Fruit fly (Drosophila melanogaster) whole organism, embryonic: Measurements from ENCODE around the gene pix.

ENCODE experiments used
- ATbp ChIP-seq: fragments of 200-800 bp; sonication (Bioruptor generic); optimal IDR thresholded peaks from 2 replicates; lab custom pipeline; 2017; ENCODE audit warnings: missing biosample characterization, mild to moderate bottlenecking, missing genetic modification characterization, missing genetic modification reagents
- Atf6 ChIP-seq: fragments of 200-800 bp; sonication (Bioruptor generic); IDR thresholded peaks from 2 replicates; pipeline ENCODE4 v1.3.6; 2022; ENCODE audit warnings: missing biosample characterization, missing genetic modification characterization
- CG10959 ChIP-seq: fragments of 200-800 bp; sonication (Bioruptor generic); IDR thresholded peaks from 2 replicates; pipeline ENCODE4 v1.3.6; 2022; ENCODE audit warnings: missing biosample characterization, missing genetic modification characterization
- CG11456 ChIP-seq: fragments of 200-800 bp; sonication (Bioruptor generic); IDR thresholded peaks from 3 replicates; pipeline ENCODE4 v1.3.6; 2022; ENCODE audit warnings: missing biosample characterization, missing genetic modification characterization
- CG11695 ChIP-seq: fragments of 200-800 bp; sonication (Bioruptor generic); IDR thresholded peaks from 3 replicates; pipeline ENCODE4 v1.3.6; 2022; ENCODE audit warnings: missing biosample characterization, missing genetic modification characterization
- CG11723 ChIP-seq: fragments of 200-800 bp; sonication (Bioruptor generic); optimal IDR thresholded peaks from 2 replicates; lab custom pipeline; 2017; ENCODE audit warnings: missing biosample characterization, mild to moderate bottlenecking, missing genetic modification characterization
- CG14014 ChIP-seq: fragments of 200-800 bp; sonication (Bioruptor generic); IDR thresholded peaks from 2 replicates; pipeline ENCODE4 v1.3.6; 2022; ENCODE audit warnings: missing biosample characterization, missing genetic modification characterization
- CG15011 ChIP-seq: fragments of 200-800 bp; sonication (Bioruptor generic); optimal IDR thresholded peaks from 3 replicates; lab custom pipeline; 2018; ENCODE audit warnings: missing biosample characterization, mild to moderate bottlenecking, missing genetic modification characterization
- CG16815 ChIP-seq: fragments of 200-800 bp; sonication (Bioruptor generic); optimal IDR thresholded peaks from 3 replicates; lab custom pipeline; 2017; ENCODE audit warnings: missing biosample characterization, mild to moderate bottlenecking, missing genetic modification characterization
- CG32767 ChIP-seq: fragments of 200-800 bp; sonication (Bioruptor generic); IDR thresholded peaks from 2 replicates; pipeline ENCODE4 v1.3.6; 2022; ENCODE audit warnings: missing biosample characterization, missing genetic modification characterization
- CG3407 ChIP-seq: fragments of 200-800 bp; sonication (Bioruptor generic); optimal IDR thresholded peaks from 2 replicates; lab custom pipeline; 2018; ENCODE audit warnings: missing biosample characterization, mild to moderate bottlenecking, missing genetic modification characterization
- CG34224 ChIP-seq: fragments of 200-800 bp; sonication (Bioruptor generic); IDR thresholded peaks from 3 replicates; pipeline ENCODE4 v1.3.6; 2022; ENCODE audit warnings: missing biosample characterization, missing genetic modification characterization; ENCODE audit not compliant: partially characterized antibody
- CG3847 ChIP-seq: fragments of 200-800 bp; sonication (Bioruptor generic); IDR thresholded peaks from 2 replicates; pipeline ENCODE4 v1.3.6; 2022; ENCODE audit warnings: missing biosample characterization, missing genetic modification characterization
- CG42726 ChIP-seq: fragments of 200-800 bp; sonication (Bioruptor generic); IDR thresholded peaks from 2 replicates; pipeline ENCODE4 v1.3.6; 2022; ENCODE audit warnings: missing biosample characterization, missing genetic modification characterization; ENCODE audit not compliant: partially characterized antibody
- CG4328 ChIP-seq: fragments of 200-800 bp; sonication (Bioruptor generic); optimal IDR thresholded peaks from 3 replicates; lab custom pipeline; 2017; ENCODE audit warnings: missing biosample characterization, missing genetic modification reagents, missing genetic modification characterization
- CG4404 ChIP-seq: fragments of 200-800 bp; sonication (Bioruptor generic); IDR thresholded peaks from 2 replicates; pipeline ENCODE4 v1.3.6; 2022; ENCODE audit warnings: missing biosample characterization, missing genetic modification characterization
- CG7745 ChIP-seq: fragments of 200-800 bp; sonication (Bioruptor generic); optimal IDR thresholded peaks from 2 replicates; lab custom pipeline; 2018; ENCODE audit warnings: missing biosample characterization, mild to moderate bottlenecking, missing genetic modification characterization, moderate library complexity
- CG9797 ChIP-seq: fragments of 200-800 bp; sonication (Bioruptor generic); optimal IDR thresholded peaks from 3 replicates; lab custom pipeline; 2018; ENCODE audit warnings: missing biosample characterization, mild to moderate bottlenecking, missing genetic modification characterization
- CHES-1-like ChIP-seq: fragments of 200-800 bp; sonication (Bioruptor generic); optimal IDR thresholded peaks from 2 replicates; lab custom pipeline; 2016; ENCODE audit warnings: missing biosample characterization, missing genetic modification characterization
- D19A ChIP-seq: fragments of 200-800 bp; optimal IDR thresholded peaks from 3 replicates; lab custom pipeline; 2019; ENCODE audit warnings: missing biosample characterization, mild to moderate bottlenecking, missing genetic modification characterization, moderate library complexity
- Dll ChIP-seq: fragments of 200-800 bp; sonication (Bioruptor generic); IDR thresholded peaks from 4 replicates; pipeline ENCODE4 v1.3.6; 2022; ENCODE audit warnings: missing biosample characterization, missing genetic modification characterization; ENCODE audit not compliant: partially characterized antibody
- Elba2 ChIP-seq: fragments of 200-800 bp; sonication (Bioruptor generic); optimal IDR thresholded peaks from 3 replicates; lab custom pipeline; 2016; ENCODE audit warnings: missing biosample characterization, missing genetic modification characterization
- Fer3 ChIP-seq: fragments of 200-800 bp; sonication (Bioruptor generic); optimal IDR thresholded peaks from 2 replicates; lab custom pipeline; 2018; ENCODE audit warnings: missing biosample characterization, mild to moderate bottlenecking, missing genetic modification characterization, moderate library complexity
- HmgZ ChIP-seq: fragments of 200-800 bp; sonication (Bioruptor generic); optimal IDR thresholded peaks from 2 replicates; lab custom pipeline; 2018; ENCODE audit warnings: missing biosample characterization, mild to moderate bottlenecking, missing genetic modification characterization
- Lim3 ChIP-seq: fragments of 200-800 bp; sonication (Bioruptor generic); IDR thresholded peaks from 2 replicates; pipeline ENCODE4 v1.3.6; 2022; ENCODE audit warnings: missing biosample characterization, missing genetic modification characterization
- Meics ChIP-seq: fragments of 200-800 bp; sonication (Bioruptor generic); optimal IDR thresholded peaks from 2 replicates; lab custom pipeline; 2017; ENCODE audit warnings: missing biosample characterization, mild to moderate bottlenecking, missing genetic modification characterization
- Mrtf ChIP-seq: fragments of 200-800 bp; sonication (Bioruptor generic); IDR thresholded peaks from 3 replicates; pipeline ENCODE4 v1.3.6; 2022; ENCODE audit warnings: missing biosample characterization, missing genetic modification characterization
- Neu2 ChIP-seq: fragments of 200-800 bp; sonication (Bioruptor generic); optimal IDR thresholded peaks from 3 replicates; lab custom pipeline; 2016; ENCODE audit warnings: missing biosample characterization, missing genetic modification characterization, borderline replicate concordance
- Nf-YC ChIP-seq: fragments of 200-800 bp; optimal IDR thresholded peaks from 3 replicates; lab custom pipeline; 2019; ENCODE audit warnings: missing biosample characterization, mild to moderate bottlenecking, missing genetic modification characterization, moderate library complexity
- PHDP ChIP-seq: fragments of 200-800 bp; sonication (Bioruptor generic); optimal IDR thresholded peaks from 3 replicates; lab custom pipeline; 2018; ENCODE audit warnings: missing biosample characterization, mild to moderate bottlenecking, missing genetic modification characterization, moderate library complexity
- Xbp1 ChIP-seq: fragments of 200-800 bp; sonication (Bioruptor generic); optimal IDR thresholded peaks from 3 replicates; lab custom pipeline; 2016; ENCODE audit warnings: missing biosample characterization, mild to moderate bottlenecking, missing genetic modification characterization
- ab ChIP-seq: fragments of 200-800 bp; sonication (Bioruptor generic); optimal IDR thresholded peaks from 2 replicates; lab custom pipeline; 2016; ENCODE audit warnings: missing biosample characterization, missing genetic modification characterization
- br ChIP-seq: fragments of >200 bp; optimal IDR thresholded peaks from 2 replicates; lab custom pipeline; 2017
- crc ChIP-seq: fragments of 200-800 bp; sonication (Bioruptor generic); optimal IDR thresholded peaks from 2 replicates; lab custom pipeline; 2016; ENCODE audit warnings: missing biosample characterization, missing genetic modification characterization
- dan ChIP-seq: fragments of 200-800 bp; sonication (Bioruptor generic); IDR thresholded peaks from 2 replicates; pipeline ENCODE4 v1.3.6; 2022; ENCODE audit warnings: missing biosample characterization, missing genetic modification characterization
- dysf ChIP-seq: fragments of 200-800 bp; sonication (Bioruptor generic); IDR thresholded peaks from 3 replicates; pipeline ENCODE4 v1.3.6; 2022; ENCODE audit warnings: missing biosample characterization, missing genetic modification characterization
- fru ChIP-seq: fragments of >200 bp; optimal IDR thresholded peaks from 2 replicates; lab custom pipeline; 2017
- gcm2 ChIP-seq: fragments of 200-800 bp; sonication (Bioruptor generic); optimal IDR thresholded peaks from 2 replicates; lab custom pipeline; 2016; ENCODE audit warnings: missing biosample characterization, missing genetic modification characterization
- gfzf ChIP-seq: fragments of 200-800 bp; sonication (Bioruptor generic); optimal IDR thresholded peaks from 2 replicates; lab custom pipeline; 2016; ENCODE audit warnings: missing biosample characterization, mild to moderate bottlenecking, missing genetic modification characterization, moderate library complexity
- luna ChIP-seq: fragments of 200-800 bp; sonication (Bioruptor generic); optimal IDR thresholded peaks from 2 replicates; lab custom pipeline; 2016; ENCODE audit warnings: missing biosample characterization, missing genetic modification characterization
- maf-S ChIP-seq: fragments of 200-800 bp; sonication (Bioruptor generic); optimal IDR thresholded peaks from 2 replicates; lab custom pipeline; 2016; ENCODE audit warnings: missing biosample characterization, missing genetic modification characterization
- nerfin-1 ChIP-seq: fragments of 200-800 bp; sonication (Bioruptor generic); optimal IDR thresholded peaks from 3 replicates; lab custom pipeline; 2019; ENCODE audit warnings: missing biosample characterization, mild to moderate bottlenecking, missing genetic modification characterization, moderate library complexity
- oc ChIP-seq: fragments of 200-800 bp; sonication (Bioruptor generic); optimal IDR thresholded peaks from 2 replicates; lab custom pipeline; 2018; ENCODE audit warnings: missing biosample characterization, mild to moderate bottlenecking, missing genetic modification characterization, moderate library complexity
- sima ChIP-seq: fragments of 200-800 bp; sonication (Bioruptor generic); optimal IDR thresholded peaks from 2 replicates; lab custom pipeline; 2016; ENCODE audit warnings: missing biosample characterization, missing genetic modification characterization
- so ChIP-seq: fragments of 200-800 bp; sonication (Bioruptor generic); IDR thresholded peaks from 3 replicates; pipeline ENCODE4 v1.3.6; 2022; ENCODE audit warnings: missing biosample characterization, missing genetic modification characterization
- sug ChIP-seq: fragments of 200-800 bp; optimal IDR thresholded peaks from 2 replicates; lab custom pipeline; 2019; ENCODE audit warnings: missing biosample characterization, mild to moderate bottlenecking, missing genetic modification characterization, moderate library complexity
- tgo ChIP-seq: fragments of 200-800 bp; sonication (Bioruptor generic); IDR thresholded peaks from 3 replicates; pipeline ENCODE4 v1.3.6; 2022; ENCODE audit warnings: missing biosample characterization, missing genetic modification characterization
- tio ChIP-seq: fragments of 200-800 bp; sonication (Bioruptor generic); optimal IDR thresholded peaks from 2 replicates; lab custom pipeline; 2017; ENCODE audit warnings: missing biosample characterization, missing genetic modification characterization, inconsistent platforms
- vnd ChIP-seq: fragments of 200-800 bp; sonication (Bioruptor generic); IDR thresholded peaks from 3 replicates; pipeline ENCODE4 v1.3.6; 2022; ENCODE audit warnings: missing biosample characterization, missing genetic modification characterization; ENCODE audit not compliant: partially characterized antibody
- wor ChIP-seq: fragments of 200-800 bp; sonication (Bioruptor generic); IDR thresholded peaks from 2 replicates; pipeline ENCODE4 v1.3.6; 2022; ENCODE audit warnings: missing biosample characterization, missing genetic modification characterization
- yki ChIP-seq: fragments of >200 bp; optimal IDR thresholded peaks from 3 replicates; lab custom pipeline; 2018

pix gene

dm6 chr3L:8996173-8996767 is 21.7 kb upstream of the pix start (continued):
- TF ChIP-seq CG3407 (GFP tag; lab: Kevin White, UChicago): peak; percentile 40
- TF ChIP-seq wor (GFP tag; lab: Robert Waterston, UW): peak; percentile 60
- TF ChIP-seq maf-S: peak; percentile 10
- TF ChIP-seq dan (GFP tag; lab: Robert Waterston, UW): no peak
- no peak for TF ChIP-seq Nf-YC
- TF ChIP-seq CG9797 (GFP tag; lab: Kevin White, UChicago): no peak
- peak; percentile 13 for TF ChIP-seq HmgZ (tag; lab: Kevin White, UChicago)
- peak; percentile 54; the same call in 2 of the 3 replicates for TF ChIP-seq dysf
- peak; percentile 68; the same call in 1 of the 2 replicates for TF ChIP-seq CG32767
- TF ChIP-seq ab: no peak
- TF ChIP-seq CG14014 (GFP tag; lab: Robert Waterston, UW): peak; percentile 72
- peak; percentile 52; the same call in 1 of the 3 replicates for TF ChIP-seq Mrtf (GFP tag; lab: Robert Waterston, UW)
- peak; percentile 40 for TF ChIP-seq Fer3 (tag; lab: Kevin White, UChicago)
- 0 out of 3 replicates have a peak, but pooled peaks have one; percentile 35 for TF ChIP-seq CG11695 (GFP tag; lab: Robert Waterston, UW)
- no peak for TF ChIP-seq Neu2 (GFP tag; lab: Kevin White, UChicago)
- no peak for TF ChIP-seq sug (tag; lab: Kevin White, UChicago)
- no peak for TF ChIP-seq CG4328
- TF ChIP-seq Elba2 (GFP tag; lab: Kevin White, UChicago): no peak
- no peak for TF ChIP-seq Atf6 (GFP tag; lab: Robert Waterston, UW)
- peak; percentile 46 for TF ChIP-seq CG3847 (GFP tag; lab: Robert Waterston, UW)
- no peak for TF ChIP-seq Dll (GFP tag; lab: Robert Waterston, UW)
- TF ChIP-seq yki (lab: Kevin White, UChicago): no peak
- no peak for TF ChIP-seq tio (GFP tag; lab: Kevin White, UChicago)
- peak; percentile 65; the same call in 2 of the 3 replicates for TF ChIP-seq so (GFP tag; lab: Robert Waterston, UW)
- TF ChIP-seq gcm2 (GFP tag; lab: Kevin White, UChicago): no peak
- peak; percentile 65 for TF ChIP-seq CG16815
- TF ChIP-seq vnd (GFP tag; lab: Robert Waterston, UW): no peak
- TF ChIP-seq oc (tag; lab: Kevin White, UChicago): no peak
- TF ChIP-seq PHDP: peak; percentile 49
- TF ChIP-seq D19A (tag; lab: Kevin White, UChicago): peak; percentile 50
- TF ChIP-seq sima (GFP tag; lab: Kevin White, UChicago): no peak
- no peak for TF ChIP-seq CHES-1-like
- 0 out of 2 replicates have a peak, but pooled peaks have one; percentile 13 for TF ChIP-seq Lim3 (GFP tag; lab: Robert Waterston, UW)
- TF ChIP-seq crc (GFP tag; lab: Kevin White, UChicago): no peak
- peak; percentile 35 for TF ChIP-seq nerfin-1
- TF ChIP-seq CG4404: peak; percentile 36; the same call in 1 of the 2 replicates
- no peak for TF ChIP-seq CG42726 (GFP tag; lab: Robert Waterston, UW)
- TF ChIP-seq fru (lab: Kevin White, UChicago): no peak
- no peak for TF ChIP-seq CG34224 (GFP tag; lab: Robert Waterston, UW)
- peak; percentile 44 for TF ChIP-seq Meics (GFP tag; lab: Kevin White, UChicago)
- TF ChIP-seq CG15011 (GFP tag; lab: Kevin White, UChicago): peak; percentile 11
- no peak for TF ChIP-seq br (lab: Kevin White, UChicago)
- TF ChIP-seq CG7745 (tag; lab: Kevin White, UChicago): no peak
- no peak for TF ChIP-seq luna (GFP tag; lab: Kevin White, UChicago)
- TF ChIP-seq CG11723 (GFP tag; lab: Kevin White, UChicago): no peak
- peak; percentile 67; the same call in 2 of the 3 replicates for TF ChIP-seq CG11456
- peak; percentile 61; the same call in 2 of the 3 replicates for TF ChIP-seq tgo (GFP tag; lab: Robert Waterston, UW)
- TF ChIP-seq ATbp (GFP tag; lab: Kevin White, UChicago): peak; percentile 65
- TF ChIP-seq gfzf (GFP tag; lab: Kevin White, UChicago): no peak
- TF ChIP-seq CG10959 (GFP tag; lab: Robert Waterston, UW): 0 out of 2 replicates have a peak, but pooled peaks have one; percentile 39
- peak; percentile 70 for TF ChIP-seq Xbp1 (GFP tag; lab: Kevin White, UChicago)
